Worm (Caenorhabditis elegans) whole organism, L4 larva: ENCODE results near the gene Y46G5A.7.

Source experiments
- T20F7.1 ChIP-seq: fragments of 200-800 bp; sonication (Bioruptor generic); optimal IDR thresholded peaks from 2 replicates; lab custom pipeline; 2018; ENCODE audit warnings: mild to moderate bottlenecking, missing genetic modification characterization, missing compliant biosample characterization
- ama-1 ChIP-seq: fragments of 150-350 bp; optimal IDR thresholded peaks from 2 replicates; lab custom pipeline; 2014; ENCODE audit warnings: inconsistent platforms, mixed read lengths
- dmd-9 ChIP-seq: fragments of 200-800 bp; sonication (Bioruptor generic); IDR thresholded peaks from 2 replicates; pipeline ENCODE4 v1.3.6; 2022; ENCODE audit warnings: missing genetic modification reagents, missing genetic modification characterization, missing compliant biosample characterization
- dve-1 ChIP-seq: sonication (generic microtip); optimal IDR thresholded peaks from 2 replicates; lab custom pipeline; 2017; ENCODE audit warnings: antibody characterized with exemption, mild to moderate bottlenecking, missing genetic modification characterization, missing compliant biosample characterization; ENCODE audit not compliant: insufficient read depth
- egl-27 ChIP-seq: sonication (generic microtip); optimal IDR thresholded peaks from 3 replicates; lab custom pipeline; 2017; ENCODE audit warnings: missing biosample characterization, missing genetic modification reagents, missing genetic modification characterization
- fos-1 ChIP-seq: fragments of 150-350 bp; optimal IDR thresholded peaks from 2 replicates; lab custom pipeline; 2014; ENCODE audit warnings: missing biosample characterization, missing genetic modification characterization
- lin-13 ChIP-seq: fragments of 150-350 bp; optimal IDR thresholded peaks from 2 replicates; lab custom pipeline; 2014; ENCODE audit warnings: missing biosample characterization, missing genetic modification reagents, missing genetic modification characterization
- mes-2 ChIP-seq: sonication (generic microtip); optimal IDR thresholded peaks from 2 replicates; lab custom pipeline; 2016; ENCODE audit warnings: missing genotype, mild to moderate bottlenecking, missing genetic modification characterization, missing compliant biosample characterization; ENCODE audit not compliant: poor library complexity, severe bottlenecking
- nhr-76 ChIP-seq: fragments of 150-350 bp; optimal IDR thresholded peaks from 2 replicates; lab custom pipeline; 2014; ENCODE audit warnings: missing biosample characterization, missing genetic modification characterization
- pha-4 ChIP-seq, 2 experiments: fragments of 150-350 bp in 1 of 2; fragments of 200-800 bp in 1 of 2; sonication (Bioruptor generic) in 1 of 2; IDR thresholded peaks in 1 of 2; optimal IDR thresholded peaks in 1 of 2; 2 replicates each; pipeline versions ENCODE4 v1.3.6 to Lab custom; 2014 to 2022; ENCODE audit warnings: missing genetic modification characterization in 2 of 2, missing genetic modification reagents in 2 of 2, missing biosample characterization in 1 of 2, missing compliant biosample characterization in 1 of 2
- snpc-4 ChIP-seq: fragments of 150-350 bp; optimal IDR thresholded peaks from 2 replicates; lab custom pipeline; 2014; ENCODE audit warnings: missing biosample characterization, missing genetic modification characterization
- tra-1 ChIP-seq: fragments of 200-800 bp; sonication (Bioruptor generic); IDR thresholded peaks from 2 replicates; pipeline ENCODE4 v1.3.6; 2022; ENCODE audit warnings: missing genetic modification reagents, missing genetic modification characterization, missing compliant biosample characterization
- vab-7 ChIP-seq: fragments of 200-800 bp; sonication (Bioruptor generic); IDR thresholded peaks from 2 replicates; pipeline ENCODE4 v1.3.6; 2022; ENCODE audit warnings: missing genetic modification reagents, missing genetic modification characterization, missing compliant biosample characterization

DNA sequence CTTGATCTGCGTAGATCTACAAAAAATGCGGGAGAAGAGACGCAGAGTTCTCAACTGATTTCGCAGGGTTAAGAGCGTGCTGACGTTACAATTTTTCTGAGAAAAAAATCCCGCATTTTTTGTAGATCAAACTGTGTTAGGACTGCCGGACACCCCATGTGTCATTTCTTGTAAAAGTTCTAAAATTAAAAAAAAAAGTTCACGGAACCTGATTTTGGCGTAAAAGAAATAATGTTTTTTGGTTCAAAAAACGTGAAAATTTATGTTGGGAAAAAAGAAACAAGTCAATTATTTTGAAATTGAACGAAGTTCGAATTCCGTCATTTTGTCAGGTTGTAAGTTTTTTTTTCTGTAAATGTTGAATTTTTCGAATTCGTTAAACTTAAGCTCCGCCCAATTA lies 20.2 kb upstream of the Y46G5A.7 start, which contains the start of gene Y46G5A.34:
- TF ChIP-seq nhr-76 (tag; lab: Kevin White, UChicago) = no peak
- TF ChIP-seq mes-2 (tag; lab: Kevin White, UChicago) = no peak
- no peak for TF ChIP-seq pha-4 (GFP tag; IDR thresholded peaks at IDR 0.05; lab: Robert Waterston, UW)
- no peak for TF ChIP-seq pha-4 (tag; optimal IDR thresholded peaks at IDR 0.05; lab: Kevin White, UChicago)
- no peak for TF ChIP-seq dve-1 (tag; lab: Kevin White, UChicago)
- no peak for TF ChIP-seq egl-27 (tag; lab: Kevin White, UChicago)
- TF ChIP-seq ama-1 (lab: Kevin White, UChicago) = no peak
- TF ChIP-seq tra-1 (GFP tag; lab: Robert Waterston, UW) = no peak
- no peak for TF ChIP-seq vab-7 (GFP tag; lab: Robert Waterston, UW)
- no peak for TF ChIP-seq fos-1 (tag; lab: Kevin White, UChicago)
- TF ChIP-seq T20F7.1 (GFP tag; lab: Kevin White, UChicago) = no peak
- no peak for TF ChIP-seq dmd-9 (GFP tag; lab: Robert Waterston, UW)
- no peak for TF ChIP-seq lin-13 (GFP tag; lab: Kevin White, UChicago)
- TF ChIP-seq snpc-4 = no peak
